Worm (Caenorhabditis elegans) whole organism, young adult: ENCODE results near the gene fbxa-37.
"Not testable (repeated sequence)": the region's sequence is repeated elsewhere in the genome, so short reads cannot be mapped to it uniquely, and the experiment has no call there.

Experiments
- B0035.1 ChIP-seq: sonication (generic microtip); optimal IDR thresholded peaks from 2 replicates; lab custom pipeline; 2016; ENCODE audit warnings: missing genetic modification characterization, mild to moderate bottlenecking, missing compliant biosample characterization, missing genotype, missing genetic modification reagents
- C17E4.6 ChIP-seq: fragments of 200-800 bp; sonication (Bioruptor generic); IDR thresholded peaks from 2 replicates; pipeline ENCODE4 v1.3.6; 2022; ENCODE audit warnings: missing genetic modification reagents, missing genetic modification characterization, missing compliant biosample characterization
- F33H1.4 ChIP-seq: fragments of 200-800 bp; sonication (Bioruptor generic); IDR thresholded peaks from 2 replicates; pipeline ENCODE4 v1.3.6; 2022; ENCODE audit warnings: missing genetic modification reagents, missing genetic modification characterization, missing compliant biosample characterization
- K12H6.12 ChIP-seq: fragments of 200-800 bp; sonication (Bioruptor generic); optimal IDR thresholded peaks from 2 replicates; lab custom pipeline; 2018; ENCODE audit warnings: mild to moderate bottlenecking, missing genetic modification characterization, missing compliant biosample characterization
- Y53F4B.3 ChIP-seq: fragments of 200-800 bp; sonication (Bioruptor generic); IDR thresholded peaks from 2 replicates; pipeline ENCODE4 v1.3.6; 2022; ENCODE audit warnings: missing genetic modification reagents, missing genetic modification characterization, missing compliant biosample characterization
- Y53G8AR.9 ChIP-seq: fragments of 200-800 bp; sonication (Bioruptor generic); conservative IDR thresholded peaks from 2 replicates; pipeline ENCODE4 v1.3.6; 2022; ENCODE audit warnings: missing genetic modification reagents, missing genetic modification characterization, missing compliant biosample characterization
- Y67H2A.10 ChIP-seq: fragments of 200-800 bp; sonication (Bioruptor generic); conservative IDR thresholded peaks from 2 replicates; pipeline ENCODE4 v1.3.6; 2022; ENCODE audit warnings: missing genetic modification reagents, missing genetic modification characterization, missing compliant biosample characterization
- ama-1 ChIP-seq, 3 experiments: fragments of 150-350 bp in 1 of 3; sonication (generic microtip) in 2 of 3; optimal IDR thresholded peaks; 2 replicates each; lab custom pipeline; 2014 to 2018; ENCODE audit warnings: missing biosample characterization in 2 of 3, missing genetic modification characterization in 2 of 3, missing genetic modification reagents in 2 of 3
- attf-5 ChIP-seq: fragments of 200-800 bp; sonication (Bioruptor generic); optimal IDR thresholded peaks from 2 replicates; lab custom pipeline; 2018; ENCODE audit warnings: mild to moderate bottlenecking, missing genetic modification characterization, missing compliant biosample characterization
- cebp-1 ChIP-seq, 2 experiments: fragments of 200-800 bp in 1 of 2; sonication (Bioruptor generic) in 1 of 2; sonication (generic microtip) in 1 of 2; IDR thresholded peaks in 1 of 2; optimal IDR thresholded peaks in 1 of 2; 2 replicates each; pipeline versions ENCODE4 v1.3.6 to Lab custom; 2017 to 2022; ENCODE audit warnings: missing compliant biosample characterization in 2 of 2, missing genetic modification characterization in 2 of 2, mild to moderate bottlenecking in 1 of 2, missing genetic modification reagents in 1 of 2, moderate library complexity in 1 of 2
- ceh-27 ChIP-seq: fragments of 200-800 bp; sonication (Bioruptor generic); optimal IDR thresholded peaks from 2 replicates; lab custom pipeline; 2018; ENCODE audit warnings: mild to moderate bottlenecking, missing genetic modification characterization, moderate library complexity, missing compliant biosample characterization
- ceh-91 ChIP-seq: fragments of 200-800 bp; sonication (Bioruptor generic); IDR thresholded peaks from 2 replicates; pipeline ENCODE4 v1.3.6; 2022; ENCODE audit warnings: missing genetic modification reagents, missing genetic modification characterization, missing compliant biosample characterization
- dox-1 ChIP-seq: fragments of 200-800 bp; sonication (Bioruptor generic); IDR thresholded peaks from 2 replicates; pipeline ENCODE4 v1.3.6; 2022; ENCODE audit warnings: missing genetic modification reagents, missing genetic modification characterization, missing compliant biosample characterization
- egrh-3 ChIP-seq: fragments of 200-800 bp; sonication (Bioruptor generic); IDR thresholded peaks from 2 replicates; pipeline ENCODE4 v1.3.6; 2022; ENCODE audit warnings: missing genetic modification reagents, missing genetic modification characterization, missing compliant biosample characterization
- hmg-1.2 ChIP-seq: fragments of 200-800 bp; sonication (Bioruptor generic); IDR thresholded peaks from 2 replicates; pipeline ENCODE4 v1.3.6; 2022; ENCODE audit warnings: missing genetic modification reagents, missing genetic modification characterization, missing compliant biosample characterization
- let-526 ChIP-seq: fragments of 200-800 bp; sonication (Bioruptor generic); IDR thresholded peaks from 2 replicates; pipeline ENCODE4 v1.3.6; 2022; ENCODE audit warnings: missing genetic modification reagents, missing genetic modification characterization, missing compliant biosample characterization
- let-607 ChIP-seq, 2 experiments: fragments of 200-800 bp in 1 of 2; sonication (Bioruptor generic) in 1 of 2; sonication (generic microtip) in 1 of 2; optimal IDR thresholded peaks; 2 replicates each; lab custom pipeline; 2016 to 2018; ENCODE audit warnings: mild to moderate bottlenecking in 2 of 2, missing compliant biosample characterization in 2 of 2, missing genetic modification characterization in 2 of 2, moderate library complexity in 2 of 2, missing genotype in 1 of 2
- lir-1 ChIP-seq: fragments of 200-800 bp; sonication (Bioruptor generic); conservative IDR thresholded peaks from 2 replicates; pipeline ENCODE4 v1.3.6; 2022; ENCODE audit warnings: missing genetic modification reagents, missing genetic modification characterization, missing compliant biosample characterization
- nhr-120 ChIP-seq: fragments of 200-800 bp; sonication (Bioruptor generic); IDR thresholded peaks from 2 replicates; pipeline ENCODE4 v1.3.6; 2022; ENCODE audit warnings: missing genetic modification characterization, missing compliant biosample characterization
- nhr-179 ChIP-seq: sonication (generic microtip); optimal IDR thresholded peaks from 2 replicates; lab custom pipeline; 2016; ENCODE audit warnings: mild to moderate bottlenecking, missing genetic modification characterization, missing compliant biosample characterization
- repo-1 ChIP-seq: sonication (generic microtip); optimal IDR thresholded peaks from 2 replicates; lab custom pipeline; 2017; ENCODE audit warnings: mild to moderate bottlenecking, missing genetic modification characterization, missing compliant biosample characterization
- snpc-1.1 ChIP-seq: sonication (generic microtip); optimal IDR thresholded peaks from 2 replicates; lab custom pipeline; 2017; ENCODE audit warnings: missing genetic modification characterization, mild to moderate bottlenecking, missing compliant biosample characterization, antibody characterized with exemption, moderate library complexity, missing genotype, missing genetic modification reagents; ENCODE audit not compliant: insufficient read depth
- somi-1 ChIP-seq: fragments of 200-800 bp; sonication (Bioruptor generic); optimal IDR thresholded peaks from 2 replicates; lab custom pipeline; 2018; ENCODE audit warnings: mild to moderate bottlenecking, missing genetic modification characterization, missing compliant biosample characterization
- tbp1 ChIP-seq: fragments of 200-800 bp; sonication (Bioruptor generic); optimal IDR thresholded peaks from 2 replicates; lab custom pipeline; 2018; ENCODE audit warnings: mild to moderate bottlenecking, missing genetic modification characterization, missing compliant biosample characterization
- ztf-28 ChIP-seq: fragments of 200-800 bp; sonication (Bioruptor generic); IDR thresholded peaks from 2 replicates; pipeline ENCODE4 v1.3.6; 2022; ENCODE audit warnings: missing genetic modification reagents, missing genetic modification characterization, missing compliant biosample characterization
- ztf-6 ChIP-seq: fragments of 200-800 bp; sonication (Bioruptor generic); IDR thresholded peaks from 2 replicates; pipeline ENCODE4 v1.3.6; 2022; ENCODE audit warnings: missing genetic modification reagents, missing genetic modification characterization, missing compliant biosample characterization

Gene fbxa-37

ce11 chrIII:1249111-1249583 lies 35.6 kb upstream of the fbxa-37 start, which contains the start of the genes fbxa-76 and fbxa-77 (continued):
- no peak for TF ChIP-seq lir-1
- no peak for TF ChIP-seq ama-1 (optimal IDR thresholded peaks at IDR 0.05; lab: Kevin White, UChicago)
- TF ChIP-seq ama-1 (GFP tag; optimal IDR thresholded peaks at IDR 0.05; lab: Kevin White, UChicago) = no peak
- no peak for TF ChIP-seq F33H1.4 (GFP tag; lab: Robert Waterston, UW)
- no peak for TF ChIP-seq dox-1 (GFP tag; lab: Robert Waterston, UW)
- no peak for TF ChIP-seq ceh-27 (GFP tag; lab: Kevin White, UChicago)
- TF ChIP-seq Y67H2A.10 = no peak
- TF ChIP-seq K12H6.12 (tag; lab: Kevin White, UChicago) = no peak
- no peak for TF ChIP-seq Y53G8AR.9 (GFP tag; lab: Robert Waterston, UW)
- peak; percentile 7 for TF ChIP-seq tbp1
- peak; percentile 19 to 30 for TF ChIP-seq let-607 (tag; optimal IDR thresholded peaks at IDR 0.05; lab: Kevin White, UChicago)
- no peak for TF ChIP-seq C17E4.6 (GFP tag; lab: Robert Waterston, UW)
- peak; percentile 37 for TF ChIP-seq attf-5 (GFP tag; lab: Kevin White, UChicago)
- no peak for TF ChIP-seq repo-1 (tag; lab: Kevin White, UChicago)
- no peak for TF ChIP-seq snpc-1.1 (tag; lab: Kevin White, UChicago)
- TF ChIP-seq somi-1 (GFP tag; lab: Kevin White, UChicago) = no peak
- TF ChIP-seq nhr-120 = no peak

ce11 chrIII:1252412-1253207 lies 32.2 kb upstream of the fbxa-37 start:
- TF ChIP-seq Y53F4B.3 (GFP tag; lab: Robert Waterston, UW) (peak; percentile 99; the same call in 1 of the 2 replicates), ztf-28 (GFP tag; lab: Robert Waterston, UW) (peak; percentile 67; the same call in 1 of the 2 replicates), ceh-91 (GFP tag; lab: Robert Waterston, UW) (peak; percentile 81), hmg-1.2 (GFP tag; lab: Robert Waterston, UW) (peak; percentile 3; the same call in 1 of the 2 replicates), egrh-3 (GFP tag; lab: Robert Waterston, UW) (peak; percentile 100)

- TF ChIP-seq let-526; cebp-1 (GFP tag; IDR thresholded peaks at IDR 0.05; lab: Robert Waterston, UW); cebp-1 (tag; optimal IDR thresholded peaks at IDR 0.05; lab: Kevin White, UChicago); snpc-1.1 (tag; lab: Kevin White, UChicago): not testable (repeated sequence)
Measured at ce11 chrIII:1256519-1256918, 28.3 kb upstream of the fbxa-37 start, which contains the start of gene fbxa-208. Gene fbxa-208, plus strand, starts transcription at chrIII:1256819.

- not testable (repeated sequence) for TF ChIP-seq B0035.1; ztf-6 (GFP tag; lab: Robert Waterston, UW); nhr-179 (tag; lab: Kevin White, UChicago)
Measured at ce11 chrIII:1258358-1258757, 26.4 kb upstream of the fbxa-37 start, which contains the start of gene fbxa-78. Gene fbxa-78, minus strand, starts transcription at chrIII:1258458.

- TF ChIP-seq egrh-3 (GFP tag; lab: Robert Waterston, UW) = peak; percentile 98
Measured at ce11 chrIII:1260304-1260703, 24.5 kb upstream of the fbxa-37 start.
